Worm (Caenorhabditis elegans) whole organism, young adult: ENCODE measurements around the gene srxa-10.

Experiments
- B0035.1 ChIP-seq: sonication (generic microtip); optimal IDR thresholded peaks from 2 replicates; lab custom pipeline; 2016; ENCODE audit warnings: missing genetic modification characterization, mild to moderate bottlenecking, missing compliant biosample characterization, missing genotype, missing genetic modification reagents
- B0336.3 ChIP-seq: fragments of 200-800 bp; sonication (Bioruptor generic); IDR thresholded peaks from 2 replicates; pipeline ENCODE4 v1.3.6; 2022; ENCODE audit warnings: missing genetic modification characterization, missing compliant biosample characterization
- D2030.7 ChIP-seq: fragments of 200-800 bp; sonication (Bioruptor generic); IDR thresholded peaks from 2 replicates; pipeline ENCODE4 v1.3.6; 2022; ENCODE audit warnings: missing genetic modification reagents, missing genetic modification characterization, missing compliant biosample characterization
- F10E7.11 ChIP-seq: sonication (generic microtip); optimal IDR thresholded peaks from 2 replicates; lab custom pipeline; 2017; ENCODE audit warnings: mild to moderate bottlenecking, missing genetic modification characterization, moderate library complexity, missing compliant biosample characterization
- F22D6.2 ChIP-seq: sonication (generic microtip); optimal IDR thresholded peaks from 2 replicates; lab custom pipeline; 2016; ENCODE audit warnings: mild to moderate bottlenecking, missing genetic modification characterization, missing compliant biosample characterization
- F23B12.7 ChIP-seq: sonication (generic microtip); optimal IDR thresholded peaks from 2 replicates; lab custom pipeline; 2017; ENCODE audit warnings: missing genetic modification characterization, mild to moderate bottlenecking, missing compliant biosample characterization, antibody characterized with exemption, moderate library complexity; ENCODE audit not compliant: insufficient read depth
- F57C9.4 ChIP-seq: sonication (generic microtip); optimal IDR thresholded peaks from 2 replicates; lab custom pipeline; 2017; ENCODE audit warnings: mild to moderate bottlenecking, missing genetic modification characterization, missing compliant biosample characterization
- Y53G8AR.9 ChIP-seq: fragments of 200-800 bp; sonication (Bioruptor generic); conservative IDR thresholded peaks from 2 replicates; pipeline ENCODE4 v1.3.6; 2022; ENCODE audit warnings: missing genetic modification reagents, missing genetic modification characterization, missing compliant biosample characterization
- Y56A3A.18 ChIP-seq: fragments of 200-800 bp; sonication (Bioruptor generic); IDR thresholded peaks from 2 replicates; pipeline ENCODE4 v1.3.6; 2022; ENCODE audit warnings: missing genetic modification reagents, missing genetic modification characterization, missing compliant biosample characterization
- ama-1 ChIP-seq, 3 experiments: fragments of 150-350 bp in 1 of 3; sonication (generic microtip) in 2 of 3; optimal IDR thresholded peaks; 2 replicates each; lab custom pipeline; 2014 to 2018; ENCODE audit warnings: missing biosample characterization in 2 of 3, missing genetic modification characterization in 2 of 3, missing genetic modification reagents in 2 of 3
- aptf-3 ChIP-seq: fragments of 200-800 bp; sonication (Bioruptor generic); IDR thresholded peaks from 2 replicates; pipeline ENCODE4 v1.3.6; 2022; ENCODE audit warnings: missing genetic modification characterization, missing compliant biosample characterization
- atf-7 ChIP-seq: sonication (generic microtip); optimal IDR thresholded peaks from 2 replicates; lab custom pipeline; 2017; ENCODE audit warnings: mild to moderate bottlenecking, missing genetic modification characterization, missing compliant biosample characterization
- bed-1 ChIP-seq: fragments of 200-800 bp; sonication (Bioruptor generic); IDR thresholded peaks from 2 replicates; pipeline ENCODE4 v1.3.6; 2022; ENCODE audit warnings: missing genetic modification reagents, missing genetic modification characterization, missing compliant biosample characterization
- ccch-3 ChIP-seq: fragments of 200-800 bp; sonication (Bioruptor generic); optimal IDR thresholded peaks from 2 replicates; lab custom pipeline; 2018; ENCODE audit warnings: mild to moderate bottlenecking, missing genetic modification characterization, missing compliant biosample characterization
- ceh-40 ChIP-seq: fragments of 200-800 bp; sonication (Bioruptor generic); IDR thresholded peaks from 2 replicates; pipeline ENCODE4 v1.3.6; 2022; ENCODE audit warnings: missing genetic modification characterization, missing compliant biosample characterization
- ceh-91 ChIP-seq: fragments of 200-800 bp; sonication (Bioruptor generic); IDR thresholded peaks from 2 replicates; pipeline ENCODE4 v1.3.6; 2022; ENCODE audit warnings: missing genetic modification reagents, missing genetic modification characterization, missing compliant biosample characterization
- dox-1 ChIP-seq: fragments of 200-800 bp; sonication (Bioruptor generic); IDR thresholded peaks from 2 replicates; pipeline ENCODE4 v1.3.6; 2022; ENCODE audit warnings: missing genetic modification reagents, missing genetic modification characterization, missing compliant biosample characterization
- egl-44 ChIP-seq: fragments of 200-800 bp; sonication (Bioruptor generic); IDR thresholded peaks from 2 replicates; pipeline ENCODE4 v1.3.6; 2022; ENCODE audit warnings: missing genetic modification reagents, missing genetic modification characterization, missing compliant biosample characterization
- ekl-4 ChIP-seq: fragments of 200-800 bp; sonication (Bioruptor generic); IDR thresholded peaks from 2 replicates; pipeline ENCODE4 v1.3.6; 2022; ENCODE audit warnings: missing genetic modification reagents, missing genetic modification characterization, missing compliant biosample characterization
- hmg-1.2 ChIP-seq: fragments of 200-800 bp; sonication (Bioruptor generic); IDR thresholded peaks from 2 replicates; pipeline ENCODE4 v1.3.6; 2022; ENCODE audit warnings: missing genetic modification reagents, missing genetic modification characterization, missing compliant biosample characterization
- hrde-1 ChIP-seq: sonication (generic microtip); optimal IDR thresholded peaks from 2 replicates; lab custom pipeline; 2016; ENCODE audit warnings: missing genetic modification characterization, mild to moderate bottlenecking, missing compliant biosample characterization, moderate library complexity, missing genotype, missing genetic modification reagents, borderline replicate concordance
- hsf-1 ChIP-seq: fragments of 200-800 bp; sonication (Bioruptor generic); IDR thresholded peaks from 2 replicates; pipeline ENCODE4 v1.3.6; 2022; ENCODE audit warnings: missing genetic modification reagents, missing genetic modification characterization, missing compliant biosample characterization
- let-607 ChIP-seq, 2 experiments: fragments of 200-800 bp in 1 of 2; sonication (Bioruptor generic) in 1 of 2; sonication (generic microtip) in 1 of 2; optimal IDR thresholded peaks; 2 replicates each; lab custom pipeline; 2016 to 2018; ENCODE audit warnings: mild to moderate bottlenecking in 2 of 2, missing compliant biosample characterization in 2 of 2, missing genetic modification characterization in 2 of 2, moderate library complexity in 2 of 2, missing genotype in 1 of 2
- lin-35 ChIP-seq, 3 experiments: fragments of 150-350 bp in 2 of 3; sonication (generic microtip) in 1 of 3; optimal IDR thresholded peaks; 2 replicates each; lab custom pipeline; 2014 to 2018; ENCODE audit warnings: missing biosample characterization in 3 of 3, missing genetic modification characterization in 3 of 3, missing genetic modification reagents in 3 of 3
- lsy-27 ChIP-seq: sonication (generic microtip); optimal IDR thresholded peaks from 2 replicates; lab custom pipeline; 2017; ENCODE audit warnings: missing genetic modification characterization, mild to moderate bottlenecking, missing compliant biosample characterization, antibody characterized with exemption, missing genotype, borderline replicate concordance; ENCODE audit not compliant: insufficient read depth
- madf-3 ChIP-seq: fragments of 200-800 bp; sonication (Bioruptor generic); IDR thresholded peaks from 2 replicates; pipeline ENCODE4 v1.3.6; 2022; ENCODE audit warnings: missing genetic modification reagents, missing genetic modification characterization, missing compliant biosample characterization
- nhr-120 ChIP-seq: fragments of 200-800 bp; sonication (Bioruptor generic); IDR thresholded peaks from 2 replicates; pipeline ENCODE4 v1.3.6; 2022; ENCODE audit warnings: missing genetic modification characterization, missing compliant biosample characterization
- nhr-179 ChIP-seq: sonication (generic microtip); optimal IDR thresholded peaks from 2 replicates; lab custom pipeline; 2016; ENCODE audit warnings: mild to moderate bottlenecking, missing genetic modification characterization, missing compliant biosample characterization
- nhr-80 ChIP-seq: sonication (generic microtip); optimal IDR thresholded peaks from 2 replicates; lab custom pipeline; 2016; ENCODE audit warnings: missing genetic modification characterization, missing compliant biosample characterization
- pbrm-1 ChIP-seq: fragments of 200-800 bp; sonication (Bioruptor generic); IDR thresholded peaks from 2 replicates; pipeline ENCODE4 v1.3.6; 2022; ENCODE audit warnings: missing genetic modification reagents, missing genetic modification characterization, missing compliant biosample characterization
- pha-4 ChIP-seq: fragments of 150-350 bp; sonication (generic microtip); optimal IDR thresholded peaks from 2 replicates; lab custom pipeline; 2014; ENCODE audit warnings: missing biosample characterization, missing genetic modification reagents, missing genetic modification characterization
- rcor-1 ChIP-seq: fragments of 200-800 bp; sonication (Bioruptor generic); IDR thresholded peaks from 2 replicates; pipeline ENCODE4 v1.3.6; 2022; ENCODE audit warnings: missing genetic modification reagents, missing genetic modification characterization, missing compliant biosample characterization
- repo-1 ChIP-seq: sonication (generic microtip); optimal IDR thresholded peaks from 2 replicates; lab custom pipeline; 2017; ENCODE audit warnings: mild to moderate bottlenecking, missing genetic modification characterization, missing compliant biosample characterization
- sdz-38 ChIP-seq: sonication (generic microtip); optimal IDR thresholded peaks from 2 replicates; lab custom pipeline; 2016; ENCODE audit warnings: missing genotype, missing genetic modification characterization, missing compliant biosample characterization
- sea-2 ChIP-seq: fragments of 200-800 bp; sonication (Bioruptor generic); IDR thresholded peaks from 2 replicates; pipeline ENCODE4 v1.3.6; 2022; ENCODE audit warnings: missing genetic modification characterization, missing compliant biosample characterization
- snpc-3.4 ChIP-seq: sonication (generic microtip); optimal IDR thresholded peaks from 2 replicates; lab custom pipeline; 2017; ENCODE audit warnings: missing genetic modification characterization, mild to moderate bottlenecking, missing compliant biosample characterization, antibody characterized with exemption, moderate library complexity, missing genotype, missing genetic modification reagents
- tbp1 ChIP-seq: fragments of 200-800 bp; sonication (Bioruptor generic); optimal IDR thresholded peaks from 2 replicates; lab custom pipeline; 2018; ENCODE audit warnings: mild to moderate bottlenecking, missing genetic modification characterization, missing compliant biosample characterization
- tlf-1 ChIP-seq: fragments of 200-800 bp; sonication (Bioruptor generic); optimal IDR thresholded peaks from 2 replicates; lab custom pipeline; 2018; ENCODE audit warnings: mild to moderate bottlenecking, missing genetic modification characterization, missing compliant biosample characterization
- ztf-26 ChIP-seq: sonication (generic microtip); optimal IDR thresholded peaks from 2 replicates; lab custom pipeline; 2017; ENCODE audit warnings: missing genetic modification characterization, missing compliant biosample characterization
- ztf-28 ChIP-seq: fragments of 200-800 bp; sonication (Bioruptor generic); IDR thresholded peaks from 2 replicates; pipeline ENCODE4 v1.3.6; 2022; ENCODE audit warnings: missing genetic modification reagents, missing genetic modification characterization, missing compliant biosample characterization
- ztf-3 ChIP-seq: fragments of 200-800 bp; sonication (Bioruptor generic); optimal IDR thresholded peaks from 2 replicates; lab custom pipeline; 2018; ENCODE audit warnings: mild to moderate bottlenecking, missing genetic modification characterization, missing compliant biosample characterization
- ztf-6 ChIP-seq: fragments of 200-800 bp; sonication (Bioruptor generic); IDR thresholded peaks from 2 replicates; pipeline ENCODE4 v1.3.6; 2022; ENCODE audit warnings: missing genetic modification reagents, missing genetic modification characterization, missing compliant biosample characterization

The srxa-10 gene

DNA sequence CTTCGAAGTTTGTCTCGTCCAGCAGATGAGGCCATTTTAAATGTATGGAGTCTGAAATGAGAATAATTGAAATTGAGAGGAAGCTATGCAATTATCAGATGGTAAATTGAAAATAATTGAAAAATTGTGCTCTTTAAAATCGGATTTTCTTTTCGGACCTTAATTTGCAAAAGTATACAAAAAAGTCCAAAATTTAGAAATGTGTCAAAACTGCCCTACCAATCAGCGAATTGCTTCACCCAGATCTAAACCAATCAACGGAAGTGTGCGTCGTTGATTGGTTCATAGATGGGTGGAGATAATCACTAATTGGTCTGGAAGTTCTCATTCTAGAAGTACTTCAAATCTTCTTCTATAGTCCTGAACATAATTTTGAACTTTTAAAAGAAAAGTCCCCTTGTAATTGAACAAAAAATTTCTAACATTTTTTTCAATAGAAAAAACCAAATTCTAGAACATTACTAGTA is 6.7 kb downstream of the srxa-10 start, which contains the start of gene R10E11.5:
Gene R10E11.5, minus strand, starts transcription at position 51 of the 467 bp plus-strand sequence.
- TF ChIP-seq ccch-3, result no peak
- TF ChIP-seq ztf-6 (GFP tag; lab: Robert Waterston, UW), result no peak
- TF ChIP-seq aptf-3 (GFP tag; lab: Robert Waterston, UW), result no peak

DNA sequence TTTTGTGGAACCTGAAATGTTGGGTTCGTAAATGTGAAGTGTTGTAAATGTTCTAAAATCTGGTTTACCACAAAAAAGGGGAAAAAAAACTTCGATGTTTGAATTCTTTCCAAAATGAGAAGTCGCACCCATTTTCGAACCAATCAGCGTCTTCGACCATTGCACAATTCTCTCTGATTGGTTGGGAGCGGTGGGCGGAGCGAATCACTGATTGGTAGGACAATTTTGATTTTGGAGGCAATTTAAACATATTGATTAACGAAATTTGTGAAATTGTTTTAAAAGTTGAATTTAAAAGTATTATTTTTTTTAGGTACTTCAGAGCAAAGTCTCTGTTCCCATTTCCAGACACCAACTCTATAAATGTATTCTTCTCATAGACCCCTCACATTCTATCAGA is 7.3 kb downstream of the srxa-10 start:
- TF ChIP-seq sdz-38 (tag; lab: Kevin White, UChicago), result no peak
- no peak for TF ChIP-seq lsy-27 (tag; lab: Kevin White, UChicago)
- no peak for TF ChIP-seq ztf-26 (tag; lab: Kevin White, UChicago)
- TF ChIP-seq F23B12.7 (tag; lab: Kevin White, UChicago), result no peak
- no peak for TF ChIP-seq ama-1 (optimal IDR thresholded peaks at IDR 0.05; lab: Kevin White, UChicago)
- no peak for TF ChIP-seq ama-1 (GFP tag; optimal IDR thresholded peaks at IDR 0.05; lab: Kevin White, UChicago)
- no peak for TF ChIP-seq egl-44
- TF ChIP-seq rcor-1 (GFP tag; lab: Robert Waterston, UW), result no peak
- no peak for TF ChIP-seq B0336.3 (GFP tag; lab: Robert Waterston, UW)
- TF ChIP-seq sea-2, result no peak
- no peak for TF ChIP-seq nhr-179
- TF ChIP-seq, all 124 proteins: peak for 0

ce11 chrIII:9786776-9787175 is 9.6 kb downstream of the srxa-10 start:
- TF ChIP-seq nhr-120 (GFP tag; lab: Robert Waterston, UW) (no peak), nhr-80 (peak; percentile 93), let-607 (tag; optimal IDR thresholded peaks at IDR 0.05; lab: Kevin White, UChicago) (peak; percentile 97 to 98), ceh-40 (no peak)

- 0 out of 2 replicates have a peak, but pooled peaks have one; percentile 15 for TF ChIP-seq pbrm-1 (GFP tag; lab: Robert Waterston, UW)
- peak; percentile 22; the same call in 1 of the 2 replicates for TF ChIP-seq hmg-1.2 (GFP tag; lab: Robert Waterston, UW)
- TF ChIP-seq madf-3, result peak; percentile 85
- TF ChIP-seq atf-7 (tag; lab: Kevin White, UChicago), result peak; percentile 61
- TF ChIP-seq tbp1 (GFP tag; lab: Kevin White, UChicago), result peak; percentile 4
- peak; percentile 50; the same call in 1 of the 2 replicates for TF ChIP-seq B0336.3 (GFP tag; lab: Robert Waterston, UW)
- peak; percentile 7 for TF ChIP-seq B0035.1 (tag; lab: Kevin White, UChicago)
- TF ChIP-seq bed-1 (GFP tag; lab: Robert Waterston, UW), result 0 out of 2 replicates have a peak, but pooled peaks have one; percentile 14
- TF ChIP-seq ekl-4 (GFP tag; lab: Robert Waterston, UW), result peak; percentile 17; the same call in 1 of the 2 replicates
- TF ChIP-seq repo-1 (tag; lab: Kevin White, UChicago), result peak; percentile 81
- 0 out of 2 replicates have a peak, but pooled peaks have one; percentile 54 for TF ChIP-seq hsf-1 (GFP tag; lab: Robert Waterston, UW)
- TF ChIP-seq let-607 (tag; optimal IDR thresholded peaks at IDR 0.05; lab: Kevin White, UChicago), result peak; percentile 21 to 35
- 0 out of 2 replicates have a peak, but pooled peaks have one; percentile 54 for TF ChIP-seq Y53G8AR.9
- TF ChIP-seq ztf-6 (GFP tag; lab: Robert Waterston, UW), result no peak
- TF ChIP-seq ztf-28 (GFP tag; lab: Robert Waterston, UW), result no peak
- no peak for TF ChIP-seq pha-4 (tag; lab: Kevin White, UChicago)
- peak in 1 of 3 experiments; percentile 57 for TF ChIP-seq lin-35 (GFP tag; optimal IDR thresholded peaks at IDR 0.05; lab: Kevin White, UChicago)
- TF ChIP-seq snpc-3.4, result no peak
- no peak for TF ChIP-seq ceh-91 (GFP tag; lab: Robert Waterston, UW)
- no peak for TF ChIP-seq dox-1 (GFP tag; lab: Robert Waterston, UW)
- peak; percentile 80 for TF ChIP-seq F57C9.4 (tag; lab: Kevin White, UChicago)
- TF ChIP-seq hrde-1 (tag; lab: Kevin White, UChicago), result peak; percentile 6
- TF ChIP-seq tlf-1 (GFP tag; lab: Kevin White, UChicago), result peak; percentile 42
- TF ChIP-seq F10E7.11 (tag; lab: Kevin White, UChicago), result peak; percentile 62
- TF ChIP-seq D2030.7, result no peak
- peak; percentile 54; the same call in 1 of the 2 replicates for TF ChIP-seq Y56A3A.18 (GFP tag; lab: Robert Waterston, UW)
- TF ChIP-seq ztf-3 (GFP tag; lab: Kevin White, UChicago), result peak; percentile 57
- TF ChIP-seq F22D6.2 (tag; lab: Kevin White, UChicago), result no peak
Measured at ce11 chrIII:9783133-9783590, 13.2 kb downstream of the srxa-10 start.
